Worm (Caenorhabditis elegans): ENCODE results near the gene tebp-2.

tebp-2 gene

ce11 chrIV:5534596-5534995 lies 6.8 kb upstream of the tebp-2 start:
- TF ChIP-seq set-16 (GFP tag; IDR thresholded peaks at IDR 0.05) (no peak), unc-62 (GFP tag; optimal IDR thresholded peaks at IDR 0.05 in 1 of 2) (peak in 1 of 2 experiments; percentile 91), unc-62 (tag; optimal IDR thresholded peaks at IDR 0.05) (no peak), arid-1 (GFP tag; conservative IDR thresholded peaks at IDR 0.05) (no peak)

ce11 chrIV:5535780-5536179 lies 5.6 kb upstream of the tebp-2 start:
- TF ChIP-seq ceh-20 (GFP tag; IDR thresholded peaks at IDR 0.05) = 0 out of 2 replicates have a peak, but pooled peaks have one; percentile 35
- 0 out of 2 replicates have a peak, but pooled peaks have one; percentile 27 for TF ChIP-seq snpc-1.2 (GFP tag; IDR thresholded peaks at IDR 0.05)
- no peak for TF ChIP-seq madf-5 (GFP tag; IDR thresholded peaks at IDR 0.05)
- no peak for TF ChIP-seq ceh-28 (tag; optimal IDR thresholded peaks at IDR 0.05)
- TF ChIP-seq pha-4 (GFP tag; IDR thresholded peaks at IDR 0.05) = no peak
- no peak for TF ChIP-seq pha-4 (tag; optimal IDR thresholded peaks at IDR 0.05)
- TF ChIP-seq ctbp-1 (GFP tag; IDR thresholded peaks at IDR 0.05) = no peak
- TF ChIP-seq unc-62 (GFP tag; optimal IDR thresholded peaks at IDR 0.05 in 1 of 2) = no peak
- TF ChIP-seq unc-62 (tag; optimal IDR thresholded peaks at IDR 0.05) = no peak
- TF ChIP-seq nhr-11 (tag; optimal IDR thresholded peaks at IDR 0.05) = peak; percentile 1
- TF ChIP-seq hlh-30 (tag; optimal IDR thresholded peaks at IDR 0.05; ENCODE audit: insufficient read depth) = peak; percentile 41
- TF ChIP-seq ZK546.5 (tag; optimal IDR thresholded peaks at IDR 0.05) = no peak
- peak; percentile 1 for TF ChIP-seq aha-1 (tag)

- TF ChIP-seq lin-13 (GFP tag; optimal IDR thresholded peaks at IDR 0.05) (no peak), pqm-1 (tag; optimal IDR thresholded peaks at IDR 0.05) (no peak), ZK546.5 (tag; optimal IDR thresholded peaks at IDR 0.05) (no peak), duxl-1 (tag; optimal IDR thresholded peaks at IDR 0.05; ENCODE audit: poor library complexity) (no peak), spr-1 (tag; optimal IDR thresholded peaks at IDR 0.05) (no peak), unc-62 (GFP tag; optimal IDR thresholded peaks at IDR 0.05 in 1 of 2) (peak in 1 of 2 experiments; percentile 31), unc-62 (tag; optimal IDR thresholded peaks at IDR 0.05) (no peak), lsy-2 (tag; optimal IDR thresholded peaks at IDR 0.05) (peak in 1 of 2 experiments; percentile 0), lin-38 (GFP tag; IDR thresholded peaks at IDR 0.05) (0 out of 2 replicates have a peak, but pooled peaks have one; percentile 35), F10B5.3 (tag; optimal IDR thresholded peaks at IDR 0.05) (no peak), daf-12 (tag; optimal IDR thresholded peaks at IDR 0.05) (no peak), snpc-1.2 (GFP tag; IDR thresholded peaks at IDR 0.05) (0 out of 2 replicates have a peak, but pooled peaks have one; percentile 9), hlh-30 (tag; optimal IDR thresholded peaks at IDR 0.05; ENCODE audit: insufficient read depth) (peak; percentile 75), F44E2.7 (GFP tag; IDR thresholded peaks at IDR 0.05) (no peak), jun-1 (tag; optimal IDR thresholded peaks at IDR 0.05) (no peak), gei-8 (GFP tag; optimal IDR thresholded peaks at IDR 0.05) (no peak), nhr-6 (tag; optimal IDR thresholded peaks at IDR 0.05) (no peak), hif-1 (tag; optimal IDR thresholded peaks at IDR 0.05) (peak in 1 of 2 experiments; percentile 4), lir-3 (tag; optimal IDR thresholded peaks at IDR 0.05) (no peak), daf-19 (GFP tag; conservative IDR thresholded peaks at IDR 0.05) (no peak), ctbp-1 (GFP tag; IDR thresholded peaks at IDR 0.05) (0 out of 2 replicates have a peak, but pooled peaks have one; percentile 31), mxl-2 (GFP tag; conservative IDR thresholded peaks at IDR 0.05) (no peak), nhr-25 (tag; optimal IDR thresholded peaks at IDR 0.05; ENCODE audit: borderline replicate concordance, insufficient read depth) (no peak), ztf-7 (tag; optimal IDR thresholded peaks at IDR 0.05) (no peak), mes-2 (tag; optimal IDR thresholded peaks at IDR 0.05; ENCODE audit: poor library complexity, severe bottlenecking) (peak; percentile 56), set-16 (GFP tag; IDR thresholded peaks at IDR 0.05) (no peak), ces-1 (GFP tag; optimal IDR thresholded peaks at IDR 0.05) (no peak), dpl-1 (GFP tag; optimal IDR thresholded peaks at IDR 0.05) (peak; percentile 29), cey-2 (tag; optimal IDR thresholded peaks at IDR 0.05; ENCODE audit: borderline replicate concordance, insufficient read depth) (no peak)
Measured at ce11 chrIV:5537813-5538538, 3.5 kb upstream of the tebp-2 start, which contains the start of the genes fem-1 and drp-1. fem-1 (minus strand) TSS chrIV:5537962. drp-1 (plus strand) TSS chrIV:5538488.
